Fruit fly (Drosophila melanogaster) whole organism, embryonic: Measurements from ENCODE around the gene CG9114.
A peak's percentile ranks its signal among the peaks of the same experiment; 100 is the strongest.

Experiments
- B-H2 ChIP-seq: fragments of 200-800 bp; sonication (Bioruptor generic); optimal IDR thresholded peaks from 2 replicates; lab custom pipeline; 2018; ENCODE audit warnings: missing biosample characterization, mild to moderate bottlenecking, missing genetic modification characterization
- BEAF-32 ChIP-seq: fragments of 200-800 bp; sonication (Bioruptor generic); optimal IDR thresholded peaks from 3 replicates; lab custom pipeline; 2017; ENCODE audit warnings: missing biosample characterization, missing genetic modification characterization, mild to moderate bottlenecking, moderate library complexity, missing genetic modification reagents
- CG10543 ChIP-seq: fragments of 200-800 bp; sonication (Bioruptor generic); optimal IDR thresholded peaks from 3 replicates; lab custom pipeline; 2017; ENCODE audit warnings: missing biosample characterization, mild to moderate bottlenecking, missing genetic modification characterization, moderate library complexity
- CG11560 ChIP-seq: fragments of 200-800 bp; sonication (Bioruptor generic); IDR thresholded peaks from 3 replicates; pipeline ENCODE4 v1.3.6; 2022; ENCODE audit warnings: missing biosample characterization, missing genetic modification characterization
- CG11696 ChIP-seq: fragments of 200-800 bp; sonication (Bioruptor generic); IDR thresholded peaks from 2 replicates; pipeline ENCODE4 v1.3.6; 2022; ENCODE audit warnings: missing biosample characterization, missing genetic modification characterization
- CG12219 ChIP-seq: fragments of 200-800 bp; sonication (Bioruptor generic); optimal IDR thresholded peaks from 3 replicates; lab custom pipeline; 2018; ENCODE audit warnings: missing biosample characterization, mild to moderate bottlenecking, missing genetic modification characterization
- CG12391 ChIP-seq: fragments of 200-800 bp; sonication (Bioruptor generic); optimal IDR thresholded peaks from 3 replicates; lab custom pipeline; 2018; ENCODE audit warnings: missing biosample characterization, mild to moderate bottlenecking, missing genetic modification characterization, moderate library complexity
- CG13296 ChIP-seq: fragments of 200-800 bp; sonication (Bioruptor generic); optimal IDR thresholded peaks from 3 replicates; lab custom pipeline; 2018; ENCODE audit warnings: missing biosample characterization, mild to moderate bottlenecking, missing genetic modification characterization
- CG14441 ChIP-seq: fragments of 200-800 bp; sonication (Bioruptor generic); IDR thresholded peaks from 2 replicates; pipeline ENCODE4 v1.3.6; 2022; ENCODE audit warnings: missing biosample characterization, missing genetic modification characterization
- CG15479 ChIP-seq: fragments of 200-800 bp; sonication (Bioruptor generic); optimal IDR thresholded peaks from 3 replicates; lab custom pipeline; 2019; ENCODE audit warnings: missing biosample characterization, mild to moderate bottlenecking, missing genetic modification characterization, moderate library complexity
- CG1603 ChIP-seq: fragments of 200-800 bp; sonication (Bioruptor generic); optimal IDR thresholded peaks from 2 replicates; lab custom pipeline; 2019; ENCODE audit warnings: missing biosample characterization, mild to moderate bottlenecking, missing genetic modification characterization, moderate library complexity
- CG16779 ChIP-seq: fragments of 200-800 bp; sonication (Bioruptor generic); IDR thresholded peaks from 2 replicates; pipeline ENCODE4 v1.3.6; 2022; ENCODE audit warnings: missing biosample characterization, missing genetic modification characterization
- CG18619 ChIP-seq: fragments of 200-800 bp; sonication (Bioruptor generic); optimal IDR thresholded peaks from 3 replicates; lab custom pipeline; 2017; ENCODE audit warnings: missing biosample characterization, mild to moderate bottlenecking, missing genetic modification characterization
- CG2120 ChIP-seq: fragments of 200-800 bp; sonication (Bioruptor generic); optimal IDR thresholded peaks from 3 replicates; lab custom pipeline; 2016; ENCODE audit warnings: missing biosample characterization, missing genetic modification characterization
- CG30020 ChIP-seq: fragments of 200-800 bp; optimal IDR thresholded peaks from 2 replicates; lab custom pipeline; 2019; ENCODE audit warnings: missing biosample characterization, mild to moderate bottlenecking, missing genetic modification characterization, moderate library complexity
- CG34224 ChIP-seq: fragments of 200-800 bp; sonication (Bioruptor generic); IDR thresholded peaks from 3 replicates; pipeline ENCODE4 v1.3.6; 2022; ENCODE audit warnings: missing biosample characterization, missing genetic modification characterization; ENCODE audit not compliant: partially characterized antibody
- CG6272 ChIP-seq: fragments of 200-800 bp; sonication (Bioruptor generic); IDR thresholded peaks from 2 replicates; pipeline ENCODE4 v1.3.6; 2022; ENCODE audit warnings: missing biosample characterization, missing genetic modification characterization
- CG8388 ChIP-seq: fragments of 200-800 bp; sonication (Bioruptor generic); optimal IDR thresholded peaks from 2 replicates; lab custom pipeline; 2019; ENCODE audit warnings: missing biosample characterization, mild to moderate bottlenecking, missing genetic modification characterization, moderate library complexity
- CG9876 ChIP-seq: fragments of 200-800 bp; sonication (Bioruptor generic); optimal IDR thresholded peaks from 2 replicates; lab custom pipeline; 2016; ENCODE audit warnings: missing biosample characterization, missing genetic modification characterization
- CoRest ChIP-seq: fragments of 200-800 bp; sonication (Bioruptor generic); optimal IDR thresholded peaks from 3 replicates; lab custom pipeline; 2018; ENCODE audit warnings: missing biosample characterization, mild to moderate bottlenecking, missing genetic modification characterization, moderate library complexity
- ERR ChIP-seq: fragments of 200-800 bp; sonication (Bioruptor generic); optimal IDR thresholded peaks from 2 replicates; lab custom pipeline; 2016; ENCODE audit warnings: missing biosample characterization, missing genetic modification characterization
- Eip74EF ChIP-seq, 2 experiments: fragments of 200-800 bp in 1 of 2; fragments of >200 bp in 1 of 2; sonication (Bioruptor generic) in 1 of 2; optimal IDR thresholded peaks; 2 replicates each; lab custom pipeline; 2017 to 2019; ENCODE audit warnings: missing biosample characterization in 2 of 2, missing genetic modification characterization in 2 of 2, mild to moderate bottlenecking in 1 of 2, moderate library complexity in 1 of 2
- Hand ChIP-seq: fragments of 200-800 bp; sonication (Bioruptor generic); optimal IDR thresholded peaks from 2 replicates; lab custom pipeline; 2017; ENCODE audit warnings: mild to moderate bottlenecking, missing biosample characterization, missing genetic modification reagents, missing genetic modification characterization
- Hr78 ChIP-seq, 2 experiments: fragments of 200-800 bp in 1 of 2; fragments of >200 bp in 1 of 2; sonication (Bioruptor generic) in 1 of 2; optimal IDR thresholded peaks; 2 replicates each; lab custom pipeline; 2017 to 2019; ENCODE audit warnings: missing biosample characterization in 2 of 2, missing genetic modification characterization in 2 of 2, mild to moderate bottlenecking in 1 of 2, moderate library complexity in 1 of 2
- Med ChIP-seq: fragments of 200-800 bp; sonication (Bioruptor generic); peaks from one replicate; lab custom pipeline; 2016; ENCODE audit warnings: missing biosample characterization, missing genetic modification characterization, mild to moderate bottlenecking, inconsistent platforms, moderate library complexity
- Rfx ChIP-seq: fragments of 200-800 bp; sonication (Bioruptor generic); IDR thresholded peaks from 2 replicates; pipeline ENCODE4 v1.3.6; 2022; ENCODE audit warnings: missing biosample characterization, missing genetic modification characterization
- Scr ChIP-seq: fragments of 200-800 bp; sonication (Bioruptor generic); IDR thresholded peaks from 2 replicates; pipeline ENCODE4 v1.3.6; 2022; ENCODE audit warnings: missing biosample characterization, missing genetic modification characterization; ENCODE audit not compliant: partially characterized antibody
- Stat92E ChIP-seq, 3 experiments: fragments of >200 bp in 2 of 3; fragments of 200-800 bp in 1 of 3; sonication (Bioruptor generic) in 1 of 3; optimal IDR thresholded peaks; 2 replicates each; lab custom pipeline; 2017 to 2019; ENCODE audit warnings: missing biosample characterization in 3 of 3, missing genetic modification characterization in 3 of 3, mild to moderate bottlenecking in 1 of 3, moderate library complexity in 1 of 3
- ac ChIP-seq: fragments of 200-800 bp; sonication (Bioruptor generic); optimal IDR thresholded peaks from 3 replicates; lab custom pipeline; 2017; ENCODE audit warnings: missing biosample characterization, mild to moderate bottlenecking, missing genetic modification characterization
- ara ChIP-seq: fragments of 200-800 bp; sonication (Bioruptor generic); IDR thresholded peaks from 2 replicates; pipeline ENCODE4 v1.3.6; 2022; ENCODE audit warnings: missing biosample characterization, missing genetic modification characterization
- caup ChIP-seq: fragments of 200-800 bp; sonication (Bioruptor generic); optimal IDR thresholded peaks from 3 replicates; lab custom pipeline; 2017; ENCODE audit warnings: missing biosample characterization, mild to moderate bottlenecking, missing genetic modification characterization, moderate library complexity; ENCODE audit not compliant: severe bottlenecking
- ci ChIP-seq: fragments of 200-800 bp; sonication (Bioruptor generic); IDR thresholded peaks from 3 replicates; pipeline ENCODE4 v1.3.6; 2022; ENCODE audit warnings: missing biosample characterization, missing genetic modification characterization
- dm ChIP-seq: fragments of 200-800 bp; sonication (Bioruptor generic); optimal IDR thresholded peaks from 3 replicates; lab custom pipeline; 2016; ENCODE audit warnings: missing biosample characterization, missing genetic modification characterization
- dmrt11E ChIP-seq: fragments of 200-800 bp; sonication (Bioruptor generic); optimal IDR thresholded peaks from 3 replicates; lab custom pipeline; 2018; ENCODE audit warnings: missing biosample characterization, mild to moderate bottlenecking, missing genetic modification characterization, moderate library complexity
- fd96Cb ChIP-seq: fragments of 200-800 bp; sonication (Bioruptor generic); optimal IDR thresholded peaks from 2 replicates; lab custom pipeline; 2018; ENCODE audit warnings: missing biosample characterization, mild to moderate bottlenecking, missing genetic modification characterization, moderate library complexity
- grn ChIP-seq: fragments of 200-800 bp; sonication (Bioruptor generic); optimal IDR thresholded peaks from 3 replicates; lab custom pipeline; 2017; ENCODE audit warnings: missing biosample characterization, missing genetic modification characterization
- klu ChIP-seq: fragments of 200-800 bp; sonication (Bioruptor generic); IDR thresholded peaks from 2 replicates; pipeline ENCODE4 v1.3.6; 2022; ENCODE audit warnings: missing biosample characterization, missing genetic modification characterization
- nerfin-1 ChIP-seq: fragments of 200-800 bp; sonication (Bioruptor generic); optimal IDR thresholded peaks from 3 replicates; lab custom pipeline; 2019; ENCODE audit warnings: missing biosample characterization, mild to moderate bottlenecking, missing genetic modification characterization, moderate library complexity
- nerfin-2 ChIP-seq: fragments of 200-800 bp; sonication (Bioruptor generic); IDR thresholded peaks from 2 replicates; pipeline ENCODE4 v1.3.6; 2022; ENCODE audit warnings: missing biosample characterization, missing genetic modification characterization; ENCODE audit not compliant: partially characterized antibody
- nmo ChIP-seq: fragments of 200-800 bp; sonication (Bioruptor generic); optimal IDR thresholded peaks from 2 replicates; lab custom pipeline; 2018; ENCODE audit warnings: missing biosample characterization, mild to moderate bottlenecking, missing genetic modification characterization, moderate library complexity
- pum ChIP-seq: fragments of 200-800 bp; sonication (Bioruptor generic); optimal IDR thresholded peaks from 2 replicates; lab custom pipeline; 2016; ENCODE audit warnings: missing biosample characterization, missing genetic modification characterization
- ranshi ChIP-seq: fragments of 200-800 bp; sonication (Bioruptor generic); IDR thresholded peaks from 2 replicates; pipeline ENCODE4 v1.3.6; 2022; ENCODE audit warnings: missing biosample characterization, missing genetic modification characterization
- sd ChIP-seq: fragments of 200-800 bp; sonication (Bioruptor generic); optimal IDR thresholded peaks from 3 replicates; lab custom pipeline; 2018; ENCODE audit warnings: missing biosample characterization, mild to moderate bottlenecking, missing genetic modification characterization, moderate library complexity
- seq ChIP-seq: fragments of 200-800 bp; sonication (Bioruptor generic); IDR thresholded peaks from 2 replicates; pipeline ENCODE4 v1.3.6; 2022; ENCODE audit warnings: missing biosample characterization, missing genetic modification characterization
- sim ChIP-seq: fragments of 200-800 bp; sonication (Bioruptor generic); IDR thresholded peaks from 2 replicates; pipeline ENCODE4 v1.3.6; 2022; ENCODE audit warnings: missing biosample characterization, missing genetic modification characterization
- slbo ChIP-seq: fragments of 200-800 bp; sonication (Bioruptor generic); IDR thresholded peaks from 2 replicates; pipeline ENCODE4 v1.3.6; 2022; ENCODE audit warnings: missing biosample characterization, missing genetic modification characterization
- tin ChIP-seq: fragments of 200-800 bp; sonication (Bioruptor generic); optimal IDR thresholded peaks from 3 replicates; lab custom pipeline; 2016; ENCODE audit warnings: missing biosample characterization, missing genetic modification characterization
- toy ChIP-seq: fragments of 200-800 bp; sonication (Bioruptor generic); IDR thresholded peaks from 2 replicates; pipeline ENCODE4 v1.3.6; 2022; ENCODE audit warnings: missing biosample characterization, missing genetic modification characterization
- vnd ChIP-seq: fragments of 200-800 bp; sonication (Bioruptor generic); IDR thresholded peaks from 3 replicates; pipeline ENCODE4 v1.3.6; 2022; ENCODE audit warnings: missing biosample characterization, missing genetic modification characterization; ENCODE audit not compliant: partially characterized antibody

Gene CG9114

dm6 chrX:15319290-15319689 is 13.7 kb downstream of the CG9114 start, which contains the start of gene Top1 (continued):
- no peak for TF ChIP-seq CG12391 (tag; lab: Kevin White, UChicago)
- no peak for TF ChIP-seq seq (GFP tag; lab: Robert Waterston, UW)
- no peak for TF ChIP-seq ac
- no peak for TF ChIP-seq CG16779 (GFP tag; lab: Robert Waterston, UW)
- TF ChIP-seq ara (GFP tag; lab: Robert Waterston, UW) = no peak
- TF ChIP-seq nerfin-2 (GFP tag; lab: Robert Waterston, UW) = peak; percentile 92
- TF ChIP-seq Hand (GFP tag; lab: Kevin White, UChicago) = no peak
- peak; percentile 30 for TF ChIP-seq CoRest (tag; lab: Kevin White, UChicago)
- TF ChIP-seq toy (GFP tag; lab: Robert Waterston, UW) = no peak
- TF ChIP-seq Med (GFP tag; lab: Kevin White, UChicago) = peak; percentile 86
- TF ChIP-seq ranshi (GFP tag; lab: Robert Waterston, UW) = peak; percentile 47; the same call in 1 of the 2 replicates
- TF ChIP-seq CG1603 (tag; lab: Kevin White, UChicago) = peak; percentile 72
- TF ChIP-seq dm (GFP tag; lab: Kevin White, UChicago) = no peak
- no peak for TF ChIP-seq ERR (GFP tag; lab: Kevin White, UChicago)
- 0 out of 2 replicates have a peak, but pooled peaks have one; percentile 10 for TF ChIP-seq CG14441
- no peak for TF ChIP-seq CG12219 (GFP tag; lab: Kevin White, UChicago)
- TF ChIP-seq CG2120 = peak; percentile 46
- TF ChIP-seq CG6272 (GFP tag; lab: Robert Waterston, UW) = peak; percentile 55
- TF ChIP-seq CG34224 = peak; percentile 96
- peak; percentile 40 for TF ChIP-seq B-H2
- TF ChIP-seq sim (GFP tag; lab: Robert Waterston, UW) = no peak
- TF ChIP-seq sd (tag; lab: Kevin White, UChicago) = no peak
- TF ChIP-seq ci = peak; percentile 65; the same call in 2 of the 3 replicates
- TF ChIP-seq Eip74EF (GFP tag; optimal IDR thresholded peaks at IDR 0.05; lab: Kevin White, UChicago) = no peak
- no peak for TF ChIP-seq fd96Cb (tag; lab: Kevin White, UChicago)
- peak; percentile 46 for TF ChIP-seq CG30020 (tag; lab: Kevin White, UChicago)
- TF ChIP-seq CG13296 (GFP tag; lab: Kevin White, UChicago) = no peak
- TF ChIP-seq tin (GFP tag; lab: Kevin White, UChicago) = peak; percentile 25
- TF ChIP-seq CG18619 (GFP tag; lab: Kevin White, UChicago) = peak; percentile 12
- TF ChIP-seq CG10543 (GFP tag; lab: Kevin White, UChicago) = peak; percentile 52
- peak; percentile 36 for TF ChIP-seq grn (GFP tag; lab: Kevin White, UChicago)
- TF ChIP-seq vnd (GFP tag; lab: Robert Waterston, UW) = peak; percentile 94
- TF ChIP-seq pum (GFP tag; lab: Kevin White, UChicago) = no peak
- TF ChIP-seq caup (GFP tag; lab: Kevin White, UChicago) = no peak
- TF ChIP-seq CG15479 (GFP tag; lab: Kevin White, UChicago) = no peak
- TF ChIP-seq dmrt11E (tag; lab: Kevin White, UChicago) = no peak
- TF ChIP-seq Hr78 (GFP tag; optimal IDR thresholded peaks at IDR 0.05; lab: Kevin White, UChicago) = no peak
- no peak for TF ChIP-seq klu (GFP tag; lab: Robert Waterston, UW)
- TF ChIP-seq slbo (GFP tag; lab: Robert Waterston, UW) = peak; percentile 63
- peak; percentile 92 for TF ChIP-seq Scr (GFP tag; lab: Robert Waterston, UW)
- TF ChIP-seq Rfx = peak; percentile 71
- peak; percentile 43 for TF ChIP-seq nmo (GFP tag; lab: Kevin White, UChicago)
- TF ChIP-seq BEAF-32 (GFP tag; lab: Kevin White, UChicago) = peak; percentile 93
- peak in 1 of 3 experiments; percentile 2 for TF ChIP-seq Stat92E (GFP tag; optimal IDR thresholded peaks at IDR 0.05; lab: Kevin White, UChicago)
- no peak for TF ChIP-seq CG8388 (GFP tag; lab: Kevin White, UChicago)
- peak; percentile 11 for TF ChIP-seq nerfin-1 (tag; lab: Kevin White, UChicago)
- TF ChIP-seq CG11560 (tag; lab: Robert Waterston, UW) = no peak
- peak; percentile 28 for TF ChIP-seq CG9876
- TF ChIP-seq CG11696 = no peak
